Fruit fly (Drosophila melanogaster) whole organism, embryonic: Measurements from ENCODE around the gene CG42342.

Experiments used
- CG10274 ChIP-seq: fragments of 200-800 bp; sonication (Bioruptor generic); optimal IDR thresholded peaks from 3 replicates; lab custom pipeline; 2017; ENCODE audit warnings: missing biosample characterization, mild to moderate bottlenecking, missing genetic modification characterization
- CG11085 ChIP-seq: fragments of 200-800 bp; sonication (Bioruptor generic); IDR thresholded peaks from 2 replicates; pipeline ENCODE4 v1.3.6; 2022; ENCODE audit warnings: missing biosample characterization, missing genetic modification characterization
- CG12104 ChIP-seq: fragments of 200-800 bp; sonication (Bioruptor generic); optimal IDR thresholded peaks from 3 replicates; lab custom pipeline; 2016; ENCODE audit warnings: missing biosample characterization, missing genetic modification characterization
- CG12659 ChIP-seq: fragments of 200-800 bp; sonication (Bioruptor generic); optimal IDR thresholded peaks from 3 replicates; lab custom pipeline; 2017; ENCODE audit warnings: mild to moderate bottlenecking, missing biosample characterization, missing genetic modification reagents, missing genetic modification characterization
- CG12942 ChIP-seq: fragments of 200-800 bp; sonication (Bioruptor generic); optimal IDR thresholded peaks from 3 replicates; lab custom pipeline; 2016; ENCODE audit warnings: missing biosample characterization, missing genetic modification characterization
- CG13123 ChIP-seq: fragments of 200-800 bp; sonication (Bioruptor generic); optimal IDR thresholded peaks from 2 replicates; lab custom pipeline; 2016; ENCODE audit warnings: missing biosample characterization, missing genetic modification characterization
- CG13775 ChIP-seq: fragments of 200-800 bp; sonication (Bioruptor generic); optimal IDR thresholded peaks from 3 replicates; lab custom pipeline; 2017; ENCODE audit warnings: missing biosample characterization, mild to moderate bottlenecking, missing genetic modification characterization
- CG14965 ChIP-seq: fragments of 200-800 bp; sonication (Bioruptor generic); optimal IDR thresholded peaks from 2 replicates; lab custom pipeline; 2016; ENCODE audit warnings: missing biosample characterization, missing genetic modification characterization, borderline replicate concordance
- CG15514 ChIP-seq: fragments of 200-800 bp; sonication (Bioruptor generic); optimal IDR thresholded peaks from 3 replicates; lab custom pipeline; 2017; ENCODE audit warnings: missing biosample characterization, missing genetic modification characterization, mild to moderate bottlenecking, moderate library complexity, missing genetic modification reagents
- CG16779 ChIP-seq: fragments of 200-800 bp; sonication (Bioruptor generic); IDR thresholded peaks from 2 replicates; pipeline ENCODE4 v1.3.6; 2022; ENCODE audit warnings: missing biosample characterization, missing genetic modification characterization
- CG18599 ChIP-seq: fragments of 200-800 bp; sonication (Bioruptor generic); optimal IDR thresholded peaks from 3 replicates; lab custom pipeline; 2017; ENCODE audit warnings: missing biosample characterization, missing genetic modification characterization, mild to moderate bottlenecking, moderate library complexity, missing genetic modification reagents
- CG2202 ChIP-seq: fragments of 200-800 bp; sonication (Bioruptor generic); optimal IDR thresholded peaks from 2 replicates; lab custom pipeline; 2018; ENCODE audit warnings: missing biosample characterization, mild to moderate bottlenecking, missing genetic modification characterization
- CG2712 ChIP-seq: fragments of 200-800 bp; optimal IDR thresholded peaks from 3 replicates; lab custom pipeline; 2019; ENCODE audit warnings: missing biosample characterization, mild to moderate bottlenecking, missing genetic modification characterization, moderate library complexity
- CG2875 ChIP-seq: fragments of 200-800 bp; sonication (Bioruptor generic); optimal IDR thresholded peaks from 2 replicates; lab custom pipeline; 2017; ENCODE audit warnings: missing biosample characterization, mild to moderate bottlenecking, missing genetic modification characterization, missing genetic modification reagents
- CG2889 ChIP-seq: fragments of 200-800 bp; sonication (Bioruptor generic); IDR thresholded peaks from 3 replicates; pipeline ENCODE4 v1.3.6; 2022; ENCODE audit warnings: missing biosample characterization, missing genetic modification characterization
- CG31365 ChIP-seq: fragments of 200-800 bp; sonication (Bioruptor generic); optimal IDR thresholded peaks from 2 replicates; lab custom pipeline; 2018; ENCODE audit warnings: missing biosample characterization, mild to moderate bottlenecking, missing genetic modification characterization
- CG31388 ChIP-seq: fragments of 200-800 bp; sonication (Bioruptor generic); optimal IDR thresholded peaks from 2 replicates; lab custom pipeline; 2016; ENCODE audit warnings: missing biosample characterization, missing genetic modification characterization
- CG4328 ChIP-seq: fragments of 200-800 bp; sonication (Bioruptor generic); optimal IDR thresholded peaks from 3 replicates; lab custom pipeline; 2017; ENCODE audit warnings: missing biosample characterization, missing genetic modification reagents, missing genetic modification characterization
- CG7745 ChIP-seq: fragments of 200-800 bp; sonication (Bioruptor generic); optimal IDR thresholded peaks from 2 replicates; lab custom pipeline; 2018; ENCODE audit warnings: missing biosample characterization, mild to moderate bottlenecking, missing genetic modification characterization, moderate library complexity
- CG8281 ChIP-seq: fragments of 200-800 bp; sonication (Bioruptor generic); optimal IDR thresholded peaks from 2 replicates; lab custom pipeline; 2018; ENCODE audit warnings: missing biosample characterization, mild to moderate bottlenecking, missing genetic modification characterization, moderate library complexity
- CG9932 ChIP-seq: fragments of 200-800 bp; sonication (Bioruptor generic); IDR thresholded peaks from 2 replicates; pipeline ENCODE4 v1.3.6; 2022; ENCODE audit warnings: missing biosample characterization, missing genetic modification characterization
- E2f2 ChIP-seq: fragments of 200-800 bp; sonication (Bioruptor generic); IDR thresholded peaks from 2 replicates; pipeline ENCODE4 v1.3.6; 2022; ENCODE audit warnings: missing biosample characterization, missing genetic modification characterization
- Fer1 ChIP-seq: fragments of 200-800 bp; sonication (Bioruptor generic); optimal IDR thresholded peaks from 2 replicates; lab custom pipeline; 2017; ENCODE audit warnings: missing biosample characterization, mild to moderate bottlenecking, missing genetic modification characterization
- Optix ChIP-seq: fragments of 200-800 bp; sonication (Bioruptor generic); IDR thresholded peaks from 3 replicates; pipeline ENCODE4 v1.3.6; 2022; ENCODE audit warnings: missing biosample characterization, missing genetic modification characterization
- Pdp1 ChIP-seq, 2 experiments: fragments of 200-800 bp; sonication (Bioruptor generic); optimal IDR thresholded peaks; 3 replicates each; lab custom pipeline; 2016; ENCODE audit warnings: missing biosample characterization in 2 of 2, missing genetic modification characterization in 2 of 2, mild to moderate bottlenecking in 1 of 2, moderate library complexity in 1 of 2
- Poxn ChIP-seq: fragments of 200-800 bp; sonication (Bioruptor generic); IDR thresholded peaks from 2 replicates; pipeline ENCODE4 v1.3.6; 2022; ENCODE audit warnings: missing biosample characterization, missing genetic modification characterization
- Usf ChIP-seq: fragments of 200-800 bp; sonication (Bioruptor generic); optimal IDR thresholded peaks from 2 replicates; lab custom pipeline; 2017; ENCODE audit warnings: missing genotype, missing biosample characterization, missing genetic modification characterization
- Xrp1 ChIP-seq: fragments of 200-800 bp; sonication (Bioruptor generic); IDR thresholded peaks from 2 replicates; pipeline ENCODE4 v1.3.6; 2022; ENCODE audit warnings: missing biosample characterization, missing genetic modification characterization
- ase ChIP-seq: fragments of 200-800 bp; sonication (Bioruptor generic); IDR thresholded peaks from 3 replicates; pipeline ENCODE4 v1.3.6; 2022; ENCODE audit warnings: missing biosample characterization, missing genetic modification characterization
- bowl ChIP-seq: fragments of 200-800 bp; sonication (Bioruptor generic); IDR thresholded peaks from 2 replicates; pipeline ENCODE4 v1.3.6; 2022; ENCODE audit warnings: missing biosample characterization, missing genetic modification characterization
- br ChIP-seq: fragments of >200 bp; optimal IDR thresholded peaks from 2 replicates; lab custom pipeline; 2017
- fd102C ChIP-seq: fragments of 200-800 bp; sonication (Bioruptor generic); optimal IDR thresholded peaks from 2 replicates; lab custom pipeline; 2018; ENCODE audit warnings: missing biosample characterization, mild to moderate bottlenecking, missing genetic modification characterization, moderate library complexity
- hb ChIP-seq: fragments of 200-800 bp; sonication (Bioruptor generic); IDR thresholded peaks from 3 replicates; pipeline ENCODE4 v1.3.6; 2022; ENCODE audit warnings: missing biosample characterization, missing genetic modification characterization; ENCODE audit not compliant: partially characterized antibody
- hbn ChIP-seq: fragments of 200-800 bp; sonication (Bioruptor generic); IDR thresholded peaks from 2 replicates; pipeline ENCODE4 v1.3.6; 2022; ENCODE audit warnings: missing biosample characterization, missing genetic modification characterization; ENCODE audit not compliant: partially characterized antibody
- jumu ChIP-seq: fragments of 200-800 bp; sonication (Bioruptor generic); optimal IDR thresholded peaks from 3 replicates; lab custom pipeline; 2016; ENCODE audit warnings: missing biosample characterization, missing genetic modification characterization
- kni ChIP-seq: fragments of 200-800 bp; sonication (Bioruptor generic); optimal IDR thresholded peaks from 3 replicates; lab custom pipeline; 2017; ENCODE audit warnings: mild to moderate bottlenecking, missing biosample characterization, missing genetic modification reagents, missing genetic modification characterization
- nau ChIP-seq: fragments of 200-800 bp; sonication (Bioruptor generic); optimal IDR thresholded peaks from 3 replicates; lab custom pipeline; 2017; ENCODE audit warnings: missing biosample characterization, mild to moderate bottlenecking, missing genetic modification characterization, missing genetic modification reagents
- nerfin-2 ChIP-seq: fragments of 200-800 bp; sonication (Bioruptor generic); IDR thresholded peaks from 2 replicates; pipeline ENCODE4 v1.3.6; 2022; ENCODE audit warnings: missing biosample characterization, missing genetic modification characterization; ENCODE audit not compliant: partially characterized antibody
- pita ChIP-seq: fragments of 200-800 bp; sonication (Bioruptor generic); optimal IDR thresholded peaks from 2 replicates; lab custom pipeline; 2017; ENCODE audit warnings: missing biosample characterization, mild to moderate bottlenecking, missing genetic modification characterization
- pnt ChIP-seq: fragments of 200-800 bp; sonication (Bioruptor generic); optimal IDR thresholded peaks from 3 replicates; lab custom pipeline; 2016; ENCODE audit warnings: missing biosample characterization, missing genetic modification characterization
- psq ChIP-seq: fragments of 200-800 bp; sonication (Bioruptor generic); optimal IDR thresholded peaks from 2 replicates; lab custom pipeline; 2017; ENCODE audit warnings: missing biosample characterization, missing genetic modification characterization
- ranshi ChIP-seq: fragments of 200-800 bp; sonication (Bioruptor generic); IDR thresholded peaks from 2 replicates; pipeline ENCODE4 v1.3.6; 2022; ENCODE audit warnings: missing biosample characterization, missing genetic modification characterization
- sens-2 ChIP-seq: fragments of 200-800 bp; sonication (Bioruptor generic); IDR thresholded peaks from 2 replicates; pipeline ENCODE4 v1.3.6; 2022; ENCODE audit warnings: missing biosample characterization, missing genetic modification characterization
- tll ChIP-seq, 2 experiments: fragments of 200-800 bp in 1 of 2; fragments of >200 bp in 1 of 2; sonication (Bioruptor generic) in 1 of 2; optimal IDR thresholded peaks; 2 replicates each; lab custom pipeline; 2017 to 2019; ENCODE audit warnings: missing biosample characterization in 2 of 2, missing genetic modification characterization in 2 of 2, mild to moderate bottlenecking in 1 of 2, moderate library complexity in 1 of 2
- tup ChIP-seq: fragments of 200-800 bp; sonication (Bioruptor generic); optimal IDR thresholded peaks from 2 replicates; lab custom pipeline; 2016; ENCODE audit warnings: missing biosample characterization, mild to moderate bottlenecking, missing genetic modification characterization, moderate library complexity
- vnd ChIP-seq: fragments of 200-800 bp; sonication (Bioruptor generic); IDR thresholded peaks from 3 replicates; pipeline ENCODE4 v1.3.6; 2022; ENCODE audit warnings: missing biosample characterization, missing genetic modification characterization; ENCODE audit not compliant: partially characterized antibody
- wor ChIP-seq: fragments of 200-800 bp; sonication (Bioruptor generic); IDR thresholded peaks from 2 replicates; pipeline ENCODE4 v1.3.6; 2022; ENCODE audit warnings: missing biosample characterization, missing genetic modification characterization
- zfh2 ChIP-seq: fragments of 200-800 bp; sonication (Bioruptor generic); optimal IDR thresholded peaks from 2 replicates; lab custom pipeline; 2016; ENCODE audit warnings: missing biosample characterization, missing genetic modification characterization

Gene CG42342

DNA sequence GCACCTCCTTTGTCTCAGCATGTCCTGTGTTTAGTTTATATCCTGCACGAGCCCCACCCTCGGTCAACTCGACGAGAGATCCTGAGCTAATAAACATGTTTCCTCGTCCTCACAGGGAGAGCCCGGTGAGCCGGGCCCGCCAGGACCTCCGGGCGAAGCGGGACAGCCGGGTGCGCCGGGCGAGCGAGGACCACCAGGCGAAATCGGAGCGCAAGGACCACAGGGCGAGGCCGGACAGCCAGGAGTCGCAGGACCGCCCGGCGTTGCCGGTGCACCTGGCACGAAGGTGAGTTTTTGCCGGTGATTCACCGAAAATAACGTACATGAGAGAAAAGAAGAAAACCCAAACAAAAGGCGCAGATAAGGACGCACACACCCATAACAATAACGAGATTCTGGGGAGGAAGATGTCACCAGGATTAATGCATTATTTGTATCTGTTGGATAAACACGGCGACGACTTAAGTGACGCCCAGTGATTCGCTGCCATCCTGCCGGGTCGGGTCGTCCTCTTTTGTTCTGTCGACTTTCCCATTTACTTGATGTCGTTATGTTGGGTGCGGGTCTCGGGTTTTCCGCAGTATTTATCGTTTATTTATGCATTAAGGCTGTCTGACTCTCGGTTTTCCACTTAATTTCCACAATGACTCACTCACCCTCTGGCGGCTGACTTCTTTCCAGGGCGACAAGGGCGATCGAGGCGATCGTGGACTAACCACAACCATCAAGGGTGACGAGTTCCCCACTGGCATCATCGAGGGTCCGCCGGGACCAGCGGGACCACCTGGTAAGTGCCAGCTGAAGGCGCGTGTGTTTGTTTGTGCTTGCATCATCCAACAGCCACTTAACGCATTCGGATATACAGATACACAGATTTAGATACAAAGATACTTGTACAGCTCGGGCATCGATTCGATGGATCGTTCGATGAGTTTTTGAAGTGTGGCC is 49.4 kb downstream of the CG42342 start (continued):
- TF ChIP-seq CG7745 (tag; lab: Kevin White, UChicago) (no peak), vnd (GFP tag; lab: Robert Waterston, UW) (no peak), CG2875 (GFP tag; lab: Kevin White, UChicago) (no peak), nau (GFP tag; lab: Kevin White, UChicago) (no peak), Pdp1 (GFP tag; optimal IDR thresholded peaks at IDR 0.05; lab: Kevin White, UChicago) (no peak), CG10274 (GFP tag; lab: Kevin White, UChicago) (no peak), Usf (GFP tag; lab: Kevin White, UChicago) (no peak), CG2712 (no peak), Fer1 (GFP tag; lab: Kevin White, UChicago) (no peak), CG15514 (GFP tag; lab: Kevin White, UChicago) (no peak), fd102C (GFP tag; lab: Kevin White, UChicago) (no peak), psq (GFP tag; lab: Kevin White, UChicago) (no peak), CG31365 (tag; lab: Kevin White, UChicago) (no peak), CG4328 (GFP tag; lab: Kevin White, UChicago) (no peak), bowl (GFP tag; lab: Robert Waterston, UW) (no peak), pnt (GFP tag; lab: Kevin White, UChicago) (no peak), nerfin-2 (GFP tag; lab: Robert Waterston, UW) (0 out of 2 replicates have a peak, but pooled peaks have one; percentile 15), hbn (GFP tag; lab: Robert Waterston, UW) (no peak), CG8281 (tag; lab: Kevin White, UChicago) (no peak), ranshi (GFP tag; lab: Robert Waterston, UW) (no peak), tll (GFP tag; optimal IDR thresholded peaks at IDR 0.05; lab: Kevin White, UChicago) (peak in 1 of 2 experiments; percentile 66), CG12104 (GFP tag; lab: Kevin White, UChicago) (no peak), CG11085 (GFP tag; lab: Robert Waterston, UW) (no peak), jumu (no peak), sens-2 (no peak), wor (GFP tag; lab: Robert Waterston, UW) (no peak), br (no peak), CG12659 (no peak), CG2202 (no peak), CG13775 (GFP tag; lab: Kevin White, UChicago) (no peak), pita (GFP tag; lab: Kevin White, UChicago) (no peak), Xrp1 (GFP tag; lab: Robert Waterston, UW) (no peak), Poxn (no peak), zfh2 (GFP tag; lab: Kevin White, UChicago) (no peak), CG18599 (GFP tag; lab: Kevin White, UChicago) (peak; percentile 9), CG12942 (GFP tag; lab: Kevin White, UChicago) (no peak), CG16779 (no peak), E2f2 (GFP tag; lab: Robert Waterston, UW) (no peak), CG2889 (GFP tag; lab: Robert Waterston, UW) (no peak), hb (no peak), CG31388 (GFP tag; lab: Kevin White, UChicago) (no peak), tup (no peak), ase (GFP tag; lab: Robert Waterston, UW) (no peak), CG13123 (GFP tag; lab: Kevin White, UChicago) (no peak), kni (GFP tag; lab: Kevin White, UChicago) (peak; percentile 93), Optix (GFP tag; lab: Robert Waterston, UW) (0 out of 3 replicates have a peak, but pooled peaks have one; percentile 32), CG14965 (GFP tag; lab: Kevin White, UChicago) (no peak), CG9932 (GFP tag; lab: Robert Waterston, UW) (peak; percentile 27; the same call in 1 of the 2 replicates)
